Fruit fly (Drosophila melanogaster) whole organism, embryonic: Measurements from ENCODE around the gene CG34116.

Experiments used
- CG4617 ChIP-seq: fragments of 200-800 bp; sonication (Bioruptor generic); optimal IDR thresholded peaks from 3 replicates; lab custom pipeline; 2016; ENCODE audit warnings: missing biosample characterization, missing genetic modification characterization, borderline replicate concordance
- fu2 ChIP-seq: fragments of 200-800 bp; sonication (Bioruptor generic); optimal IDR thresholded peaks from 2 replicates; lab custom pipeline; 2016; ENCODE audit warnings: missing biosample characterization, missing genetic modification characterization
- salm ChIP-seq: fragments of 200-800 bp; sonication (Bioruptor generic); optimal IDR thresholded peaks from 2 replicates; lab custom pipeline; 2018; ENCODE audit warnings: missing biosample characterization, mild to moderate bottlenecking, missing genetic modification characterization

dm6 chr3L:19778530-19778929 is 27.3 kb downstream of the CG34116 start:
- TF ChIP-seq fu2 (GFP tag; lab: Kevin White, UChicago) (no peak), CG4617 (GFP tag; lab: Kevin White, UChicago) (no peak), salm (tag; lab: Kevin White, UChicago) (no peak)
